Worm (Caenorhabditis elegans) whole organism, L4 larva: ENCODE measurements around the gene srh-41.

Source experiments
- F26F4.8 ChIP-seq: fragments of 200-800 bp; sonication (Bioruptor generic); conservative IDR thresholded peaks from 2 replicates; pipeline ENCODE4 v1.3.6; 2022; ENCODE audit warnings: missing genetic modification characterization, missing compliant biosample characterization
- R02D3.7 ChIP-seq: fragments of 150-350 bp; sonication (generic microtip); optimal IDR thresholded peaks from 3 replicates; lab custom pipeline; 2014; ENCODE audit warnings: missing biosample characterization, missing genetic modification characterization
- T26A8.4 ChIP-seq: fragments of 200-800 bp; sonication (Bioruptor generic); IDR thresholded peaks from 2 replicates; pipeline ENCODE4 v1.3.6; 2022; ENCODE audit warnings: missing genetic modification characterization, missing compliant biosample characterization
- aha-1 ChIP-seq: fragments of 150-350 bp; peaks from one replicate; lab custom pipeline; 2014; ENCODE audit warnings: missing biosample characterization, missing genetic modification characterization
- ceh-44 ChIP-seq: fragments of 200-800 bp; sonication (Bioruptor generic); IDR thresholded peaks from 2 replicates; pipeline ENCODE4 v1.3.6; 2022; ENCODE audit warnings: missing genetic modification reagents, missing genetic modification characterization, missing compliant biosample characterization
- ces-1 ChIP-seq: fragments of 150-350 bp; sonication (generic microtip); optimal IDR thresholded peaks from 4 replicates; lab custom pipeline; 2014; ENCODE audit warnings: missing biosample characterization, missing genetic modification reagents, missing genetic modification characterization
- duxl-1 ChIP-seq: sonication (generic microtip); optimal IDR thresholded peaks from 2 replicates; lab custom pipeline; 2016; ENCODE audit warnings: mild to moderate bottlenecking, missing genetic modification characterization, moderate library complexity, missing compliant biosample characterization; ENCODE audit not compliant: poor library complexity
- lin-39 ChIP-seq: fragments of 150-350 bp; optimal IDR thresholded peaks from 2 replicates; lab custom pipeline; 2014; ENCODE audit warnings: missing biosample characterization, missing genetic modification reagents, missing genetic modification characterization
- nhr-28 ChIP-seq: fragments of 150-350 bp; optimal IDR thresholded peaks from 2 replicates; lab custom pipeline; 2014; ENCODE audit warnings: missing biosample characterization, missing genetic modification characterization

- TF ChIP-seq F26F4.8 (GFP tag; lab: Robert Waterston, UW) (no peak), nhr-28 (tag; lab: Kevin White, UChicago) (no peak), ceh-44 (GFP tag; lab: Robert Waterston, UW) (no peak), ces-1 (GFP tag; lab: Kevin White, UChicago) (no peak), lin-39 (tag; lab: Kevin White, UChicago) (no peak), duxl-1 (tag; lab: Kevin White, UChicago) (no peak), aha-1 (tag; lab: Kevin White, UChicago) (peak; percentile 11), T26A8.4 (GFP tag; lab: Robert Waterston, UW) (no peak), R02D3.7 (tag; lab: Kevin White, UChicago) (no peak)
Measured at ce11 chrII:14318027-14318426, 30.9 kb upstream of the srh-41 start, which contains the start of gene Y54G11A.14.
